Worm (Caenorhabditis elegans): ENCODE measurements around the gene bre-5.
A peak's percentile ranks its signal among the peaks of the same experiment; 100 is the strongest.

The bre-5 gene

ce11 chrIV:12029722-12030182 lies 21.3 kb downstream of the bre-5 start, which contains the start of gene T12G3.11:
T12G3.11 (minus strand) TSS chrIV:12029772.
- TF ChIP-seq mep-1 (tag; optimal IDR thresholded peaks at IDR 0.05) = no peak
- peak; percentile 52 for TF ChIP-seq lsy-2 (tag; optimal IDR thresholded peaks at IDR 0.05)
- peak; percentile 14 for TF ChIP-seq ces-1 (GFP tag; optimal IDR thresholded peaks at IDR 0.05)

ce11 chrIV:12029074-12029473 lies 21.9 kb downstream of the bre-5 start, which contains the start of gene tgn-38:
tgn-38 (minus strand) TSS chrIV:12029174.
- TF ChIP-seq elt-3 (tag; optimal IDR thresholded peaks at IDR 0.05) = no peak
- no peak for TF ChIP-seq lin-32 (GFP tag; optimal IDR thresholded peaks at IDR 0.05)
- no peak for TF ChIP-seq unc-62 (GFP tag; optimal IDR thresholded peaks at IDR 0.05)
- no peak for TF ChIP-seq nhr-237 (tag; optimal IDR thresholded peaks at IDR 0.05)
- no peak for TF ChIP-seq mls-2 (tag; optimal IDR thresholded peaks at IDR 0.05)
- no peak for TF ChIP-seq bed-3 (GFP tag; optimal IDR thresholded peaks at IDR 0.05)
- no peak for TF ChIP-seq lin-13 (tag; optimal IDR thresholded peaks at IDR 0.05)
- TF ChIP-seq hlh-1 (tag; optimal IDR thresholded peaks at IDR 0.05) = no peak
- no peak for TF ChIP-seq tbx-8 (GFP tag; optimal IDR thresholded peaks at IDR 0.05)
- TF ChIP-seq ceh-83 (GFP tag; optimal IDR thresholded peaks at IDR 0.05) = no peak
- TF ChIP-seq cnd-1 (tag; optimal IDR thresholded peaks at IDR 0.05) = no peak
- no peak for TF ChIP-seq sem-2 (GFP tag; optimal IDR thresholded peaks at IDR 0.05)
- no peak for TF ChIP-seq ces-1 (GFP tag; optimal IDR thresholded peaks at IDR 0.05)
- TF ChIP-seq snpc-4 (tag; optimal IDR thresholded peaks at IDR 0.05) = no peak
- no peak for TF ChIP-seq ceh-39 (tag; optimal IDR thresholded peaks at IDR 0.05)
- no peak for TF ChIP-seq flh-1 (GFP tag; optimal IDR thresholded peaks at IDR 0.05)
- TF ChIP-seq nhr-12 (tag; optimal IDR thresholded peaks at IDR 0.05) = no peak
- TF ChIP-seq mab-5 (tag; optimal IDR thresholded peaks at IDR 0.05) = no peak
- no peak for TF ChIP-seq sptf-1 (tag; optimal IDR thresholded peaks at IDR 0.05)

ce11 chrIV:12021360-12021759 lies 29.7 kb downstream of the bre-5 start:
- TF ChIP-seq flh-1 (GFP tag; optimal IDR thresholded peaks at IDR 0.05) (no peak), ces-1 (GFP tag; optimal IDR thresholded peaks at IDR 0.05) (no peak), unc-62 (GFP tag; optimal IDR thresholded peaks at IDR 0.05) (no peak), elt-1 (tag; optimal IDR thresholded peaks at IDR 0.05; ENCODE audit: borderline replicate concordance, insufficient read depth) (peak; percentile 20)

ce11 chrIV:12018920-12019319 lies 32.1 kb downstream of the bre-5 start:
- TF ChIP-seq ceh-43 (GFP tag; optimal IDR thresholded peaks at IDR 0.05) (no peak), M03D4.4 (tag; optimal IDR thresholded peaks at IDR 0.05) (no peak), bed-3 (GFP tag; optimal IDR thresholded peaks at IDR 0.05) (no peak), ceh-39 (tag; optimal IDR thresholded peaks at IDR 0.05) (no peak)

ce11 chrIV:12015586-12015985 lies 35.4 kb downstream of the bre-5 start, which contains the start of gene lips-6:
lips-6 (minus strand) TSS chrIV:12015686.
- TF ChIP-seq sem-2 (GFP tag; optimal IDR thresholded peaks at IDR 0.05) (no peak), drap-1 (GFP tag; optimal IDR thresholded peaks at IDR 0.05) (no peak), sptf-1 (tag; optimal IDR thresholded peaks at IDR 0.05) (no peak), nhr-28 (tag; optimal IDR thresholded peaks at IDR 0.05) (no peak), lin-13 (tag; optimal IDR thresholded peaks at IDR 0.05) (no peak), cnd-1 (tag; optimal IDR thresholded peaks at IDR 0.05) (no peak)

ce11 chrIV:12013120-12013519 lies 37.9 kb downstream of the bre-5 start, which contains the start of gene spe-17:
spe-17 (plus strand) TSS chrIV:12013420.
- TF ChIP-seq pha-4 (tag; optimal IDR thresholded peaks at IDR 0.05) = no peak
- no peak for TF ChIP-seq mls-2 (tag; optimal IDR thresholded peaks at IDR 0.05)
- no peak for TF ChIP-seq M03D4.4 (tag; optimal IDR thresholded peaks at IDR 0.05)
- no peak for TF ChIP-seq cnd-1 (tag; optimal IDR thresholded peaks at IDR 0.05)

DNA sequence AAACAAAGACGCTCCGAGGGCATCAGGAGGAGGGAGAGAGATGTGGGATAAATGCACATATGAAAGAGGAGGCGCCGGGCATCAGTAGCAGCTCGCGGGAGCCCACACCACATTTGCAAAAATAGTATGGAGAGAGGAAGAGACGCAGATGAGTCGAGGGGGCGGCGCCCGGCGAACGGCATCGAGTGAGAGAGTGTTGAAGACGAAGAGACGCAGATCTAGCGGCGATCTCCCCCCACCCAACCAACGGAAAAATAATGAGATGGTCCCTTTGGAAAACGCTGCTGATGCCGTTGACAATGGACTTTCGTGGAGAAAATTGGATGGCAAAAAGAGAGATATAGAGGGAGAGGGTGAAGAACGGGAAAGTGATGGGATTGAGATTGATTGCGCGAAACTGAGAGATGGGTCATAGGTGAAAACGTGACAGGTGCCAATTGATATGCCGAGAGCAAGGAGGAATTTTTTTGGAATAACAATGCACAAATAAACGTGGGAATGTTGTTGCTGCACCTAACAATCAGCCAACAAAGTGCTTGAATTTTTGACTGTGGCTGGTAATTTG lies 38.5 kb downstream of the bre-5 start:
- TF ChIP-seq nhr-2 (tag; optimal IDR thresholded peaks at IDR 0.05) (no peak), ham-2 (GFP tag; optimal IDR thresholded peaks at IDR 0.05) (no peak), drap-1 (GFP tag; optimal IDR thresholded peaks at IDR 0.05) (peak; percentile 7), unc-62 (GFP tag; optimal IDR thresholded peaks at IDR 0.05) (peak; percentile 90), unc-120 (tag; optimal IDR thresholded peaks at IDR 0.05; ENCODE audit: poor library complexity, severe bottlenecking) (peak; percentile 89), hlh-1 (tag; optimal IDR thresholded peaks at IDR 0.05) (no peak)

All from whole organism, mixed stage, embryonic.